Worm (Caenorhabditis elegans): ENCODE measurements around the gene F43D2.3.

F43D2.3 gene

DNA sequence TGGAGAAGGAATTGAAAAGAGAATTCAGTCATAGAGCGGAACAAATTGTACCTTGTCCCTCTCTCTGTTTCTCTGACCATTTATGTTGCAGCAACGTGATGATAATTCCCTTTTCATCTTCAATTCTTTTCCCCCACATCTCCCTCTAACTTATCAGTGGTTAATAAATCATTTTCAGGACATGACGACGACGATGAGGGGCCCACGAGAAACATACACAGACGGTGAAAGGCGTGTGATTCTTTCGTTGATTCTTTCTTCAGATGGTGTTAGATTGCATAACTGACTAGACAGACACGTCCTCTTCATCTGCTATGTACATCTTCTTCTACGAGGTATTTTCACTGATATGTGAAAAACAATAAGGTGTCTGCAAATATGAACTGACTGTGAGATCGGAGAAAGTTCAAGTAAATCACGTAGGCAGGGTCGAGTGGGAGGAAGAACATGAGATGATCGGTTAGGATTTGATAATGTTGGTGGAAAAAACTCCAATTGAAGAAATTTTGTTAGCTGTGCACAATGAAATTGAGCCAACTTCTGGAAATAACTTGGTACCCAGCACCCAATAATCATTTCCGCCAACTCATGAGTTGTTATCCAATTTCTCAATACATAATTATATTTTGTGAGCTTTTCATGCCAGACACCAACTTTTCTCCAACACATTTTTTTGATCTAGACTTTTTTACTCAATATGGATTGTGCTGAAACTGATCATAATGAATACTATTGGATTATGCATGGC, 29.1 kb downstream of the F43D2.3 start, which contains the start of gene srh-17 (continued):
- TF ChIP-seq ztf-4 (tag; optimal IDR thresholded peaks at IDR 0.05) (no peak), sox-4 (tag; optimal IDR thresholded peaks at IDR 0.05) (no peak), unc-86 (tag; optimal IDR thresholded peaks at IDR 0.05) (no peak), fkh-10 (GFP tag; optimal IDR thresholded peaks at IDR 0.05) (no peak), nhr-76 (tag; optimal IDR thresholded peaks at IDR 0.05) (no peak), skn-1 (tag; optimal IDR thresholded peaks at IDR 0.05) (peak; percentile 1), unc-98 (GFP tag; IDR thresholded peaks at IDR 0.05) (no peak), Y116A8C.19 (tag; optimal IDR thresholded peaks at IDR 0.05; ENCODE audit: borderline replicate concordance) (no peak), C16A3.4 (tag; optimal IDR thresholded peaks at IDR 0.05) (no peak), tlp-1 (tag; optimal IDR thresholded peaks at IDR 0.05) (no peak), nhr-237 (tag; optimal IDR thresholded peaks at IDR 0.05) (no peak), lir-3 (tag; optimal IDR thresholded peaks at IDR 0.05; ENCODE audit: poor library complexity) (no peak), nhr-71 (tag; optimal IDR thresholded peaks at IDR 0.05) (peak; percentile 77), hpl-2 (GFP tag; optimal IDR thresholded peaks at IDR 0.05) (no peak), ceh-63 (GFP tag; optimal IDR thresholded peaks at IDR 0.05) (no peak), snu-23 (GFP tag; optimal IDR thresholded peaks at IDR 0.05) (peak; percentile 64), lsy-2 (tag; optimal IDR thresholded peaks at IDR 0.05) (peak in 1 of 2 experiments; percentile 37), xbp-1 (tag; optimal IDR thresholded peaks at IDR 0.05) (no peak), nhr-47 (tag; optimal IDR thresholded peaks at IDR 0.05) (peak; percentile 49), lin-35 (GFP tag; optimal IDR thresholded peaks at IDR 0.05) (peak in 1 of 2 experiments; percentile 74), nhr-85 (tag) (peak; percentile 95), nhr-77 (tag; optimal IDR thresholded peaks at IDR 0.05) (no peak), blmp-1 (tag; optimal IDR thresholded peaks at IDR 0.05) (peak; percentile 91), tbx-2 (tag; optimal IDR thresholded peaks at IDR 0.05) (peak; percentile 59), lin-14 (GFP tag; optimal IDR thresholded peaks at IDR 0.05) (peak; percentile 75)

DNA sequence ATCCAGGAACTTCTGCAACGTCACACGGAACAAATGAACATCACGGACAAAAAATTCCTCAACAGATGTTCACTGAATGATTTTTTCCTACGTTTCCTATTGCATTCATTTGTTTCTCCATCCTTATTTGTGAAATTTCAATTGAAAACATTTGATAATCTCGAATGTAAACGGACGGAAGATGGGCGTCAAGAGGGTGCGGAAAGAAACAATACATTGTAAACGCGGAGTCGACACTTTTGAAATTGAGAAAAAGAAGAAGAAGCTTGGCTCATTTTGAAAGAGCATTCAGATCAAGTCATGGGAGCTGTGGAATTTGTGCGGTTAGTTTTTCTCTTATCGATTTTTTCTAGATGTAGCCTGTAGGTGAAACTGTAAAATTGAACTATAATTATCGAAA, 31.3 kb downstream of the F43D2.3 start, which contains the start of gene C47E8.9:
Gene C47E8.9, plus strand, starts transcription at position 301 of the 400 bp plus-strand sequence.
- no peak for TF ChIP-seq nhr-12 (tag; optimal IDR thresholded peaks at IDR 0.05)
- TF ChIP-seq fos-1 (tag; optimal IDR thresholded peaks at IDR 0.05): no peak
- no peak for TF ChIP-seq isw-1 (GFP tag; IDR thresholded peaks at IDR 0.05)
- TF ChIP-seq skn-1 (tag; optimal IDR thresholded peaks at IDR 0.05): no peak
- no peak for TF ChIP-seq elt-3 (tag; optimal IDR thresholded peaks at IDR 0.05)
- no peak for TF ChIP-seq lsy-2 (tag; optimal IDR thresholded peaks at IDR 0.05)
- TF ChIP-seq nhr-77 (tag; optimal IDR thresholded peaks at IDR 0.05): no peak
- TF ChIP-seq grh-1 (GFP tag; IDR thresholded peaks at IDR 0.05): no peak
- TF ChIP-seq irx-1 (tag; optimal IDR thresholded peaks at IDR 0.05): no peak
- no peak for TF ChIP-seq mdl-1 (tag; optimal IDR thresholded peaks at IDR 0.05)
- TF ChIP-seq lin-13 (GFP tag; optimal IDR thresholded peaks at IDR 0.05): no peak
- TF ChIP-seq snu-23 (GFP tag; optimal IDR thresholded peaks at IDR 0.05): no peak
- no peak for TF ChIP-seq lir-3 (tag; optimal IDR thresholded peaks at IDR 0.05; ENCODE audit: poor library complexity)
- TF ChIP-seq hlh-17 (GFP tag; optimal IDR thresholded peaks at IDR 0.05; ENCODE audit: borderline replicate concordance): no peak
- TF ChIP-seq ceh-82 (tag; optimal IDR thresholded peaks at IDR 0.05): no peak

DNA sequence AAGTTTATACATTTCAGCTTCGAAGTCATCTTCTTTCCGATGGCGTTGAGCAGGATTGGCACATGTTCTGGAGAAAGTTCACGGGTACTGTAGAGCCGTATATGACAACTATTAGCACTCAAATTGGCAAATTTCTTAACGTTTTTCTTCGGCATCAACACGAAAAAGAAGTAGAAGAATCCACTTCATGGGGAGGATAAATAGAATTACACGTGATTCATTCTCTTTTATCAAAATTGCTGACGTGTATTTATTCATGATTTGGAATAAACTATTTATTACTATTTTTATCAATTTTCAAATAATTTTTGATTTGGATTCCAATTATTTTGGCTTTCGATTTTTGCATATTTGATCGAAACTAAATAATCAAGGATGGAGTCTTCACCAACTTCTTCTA, 34.0 kb downstream of the F43D2.3 start, which contains the start of gene C47E8.1:
Gene C47E8.1, plus strand, starts transcription at position 301 of the 400 bp plus-strand sequence.
- TF ChIP-seq nhr-47 (tag; optimal IDR thresholded peaks at IDR 0.05): no peak

DNA sequence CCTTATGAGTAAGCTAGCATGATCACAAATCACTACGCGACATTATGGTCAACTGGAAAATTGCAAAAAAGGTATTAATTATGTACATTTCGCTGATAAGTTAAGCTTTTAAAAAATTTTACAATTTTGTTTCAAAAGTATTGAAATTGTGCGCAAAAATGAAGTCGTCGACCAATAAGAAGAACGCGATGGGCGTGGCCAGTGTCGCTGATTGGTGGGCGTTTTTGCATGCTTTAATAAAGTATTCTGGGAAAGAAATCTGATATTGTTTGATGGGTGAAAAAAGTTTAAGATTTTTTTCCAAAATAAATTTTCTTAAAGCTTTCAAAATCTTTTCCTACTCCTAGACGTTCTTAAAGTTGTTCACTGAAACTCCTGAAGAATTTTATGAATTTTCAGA, 46.6 kb downstream of the F43D2.3 start:
- no peak for TF ChIP-seq ceh-88 (GFP tag; IDR thresholded peaks at IDR 0.05)
- TF ChIP-seq jun-1 (tag; optimal IDR thresholded peaks at IDR 0.05): no peak
- no peak for TF ChIP-seq zag-1 (tag; optimal IDR thresholded peaks at IDR 0.05)
- no peak for TF ChIP-seq fkh-10 (GFP tag; optimal IDR thresholded peaks at IDR 0.05)
- TF ChIP-seq nhr-47 (tag; optimal IDR thresholded peaks at IDR 0.05): no peak
- no peak for TF ChIP-seq lir-3 (tag; optimal IDR thresholded peaks at IDR 0.05; ENCODE audit: poor library complexity)
- TF ChIP-seq hlh-17 (GFP tag; optimal IDR thresholded peaks at IDR 0.05; ENCODE audit: borderline replicate concordance): no peak
